Worm (Caenorhabditis elegans) whole organism, mixed stage, embryonic: ENCODE data around the gene spe-19.
A peak's percentile ranks its signal among the peaks of the same experiment; 100 is the strongest.

Experiments
- M03D4.4 ChIP-seq: sonication (generic microtip); optimal IDR thresholded peaks from 2 replicates; lab custom pipeline; 2017; ENCODE audit warnings: mild to moderate bottlenecking, missing genetic modification characterization, missing compliant biosample characterization
- blmp-1 ChIP-seq: fragments of 150-350 bp; optimal IDR thresholded peaks from 2 replicates; lab custom pipeline; 2014; ENCODE audit warnings: missing biosample characterization, missing genetic modification characterization
- ceh-39 ChIP-seq: fragments of 150-350 bp; optimal IDR thresholded peaks from 2 replicates; lab custom pipeline; 2014; ENCODE audit warnings: missing biosample characterization, missing genetic modification characterization
- ceh-43 ChIP-seq: fragments of 200-800 bp; sonication (Bioruptor generic); optimal IDR thresholded peaks from 2 replicates; lab custom pipeline; 2018; ENCODE audit warnings: mild to moderate bottlenecking, missing genetic modification characterization, moderate library complexity, missing compliant biosample characterization
- ceh-83 ChIP-seq: fragments of 200-800 bp; sonication (Bioruptor generic); optimal IDR thresholded peaks from 2 replicates; lab custom pipeline; 2018; ENCODE audit warnings: mild to moderate bottlenecking, missing genetic modification characterization, missing compliant biosample characterization
- cnd-1 ChIP-seq: fragments of 200-800 bp; sonication (Bioruptor generic); optimal IDR thresholded peaks from 2 replicates; lab custom pipeline; 2018; ENCODE audit warnings: mild to moderate bottlenecking, missing genetic modification characterization, missing compliant biosample characterization
- elt-1 ChIP-seq: sonication (generic microtip); optimal IDR thresholded peaks from 2 replicates; lab custom pipeline; 2017; ENCODE audit warnings: missing genetic modification characterization, mild to moderate bottlenecking, missing compliant biosample characterization, antibody characterized with exemption, moderate library complexity, borderline replicate concordance; ENCODE audit not compliant: insufficient read depth
- flh-1 ChIP-seq: fragments of 200-800 bp; sonication (Bioruptor generic); optimal IDR thresholded peaks from 2 replicates; lab custom pipeline; 2018; ENCODE audit warnings: mild to moderate bottlenecking, missing genetic modification characterization, moderate library complexity, missing compliant biosample characterization
- ham-2 ChIP-seq: fragments of 200-800 bp; sonication (Bioruptor generic); optimal IDR thresholded peaks from 2 replicates; lab custom pipeline; 2018; ENCODE audit warnings: mild to moderate bottlenecking, missing genetic modification characterization, missing compliant biosample characterization
- lin-13 ChIP-seq: fragments of 150-350 bp; optimal IDR thresholded peaks from 2 replicates; lab custom pipeline; 2014; ENCODE audit warnings: missing biosample characterization, missing genetic modification characterization
- lin-32 ChIP-seq: fragments of 200-800 bp; sonication (Bioruptor generic); optimal IDR thresholded peaks from 2 replicates; lab custom pipeline; 2018; ENCODE audit warnings: mild to moderate bottlenecking, missing genetic modification characterization, missing compliant biosample characterization
- mab-5 ChIP-seq: fragments of 150-350 bp; optimal IDR thresholded peaks from 2 replicates; lab custom pipeline; 2014; ENCODE audit warnings: missing biosample characterization, missing genetic modification characterization
- nhr-28 ChIP-seq: fragments of 150-350 bp; optimal IDR thresholded peaks from 2 replicates; lab custom pipeline; 2014; ENCODE audit warnings: missing biosample characterization, missing genetic modification characterization
- nhr-76 ChIP-seq: sonication (generic microtip); optimal IDR thresholded peaks from 2 replicates; lab custom pipeline; 2017; ENCODE audit warnings: missing biosample characterization, missing genetic modification characterization
- pha-4 ChIP-seq: fragments of 150-350 bp; optimal IDR thresholded peaks from 2 replicates; lab custom pipeline; 2018; ENCODE audit warnings: missing biosample characterization, missing genetic modification reagents, missing genetic modification characterization
- sem-2 ChIP-seq: fragments of 200-800 bp; sonication (Bioruptor generic); optimal IDR thresholded peaks from 2 replicates; lab custom pipeline; 2018; ENCODE audit warnings: mild to moderate bottlenecking, missing genetic modification characterization, missing compliant biosample characterization
- sptf-1 ChIP-seq: sonication (generic microtip); optimal IDR thresholded peaks from 2 replicates; lab custom pipeline; 2017; ENCODE audit warnings: mild to moderate bottlenecking, missing genetic modification characterization, moderate library complexity, missing compliant biosample characterization
- tbx-8 ChIP-seq: fragments of 200-800 bp; sonication (Bioruptor generic); optimal IDR thresholded peaks from 2 replicates; lab custom pipeline; 2018; ENCODE audit warnings: mild to moderate bottlenecking, missing genetic modification characterization, moderate library complexity, missing compliant biosample characterization
- unc-39 ChIP-seq: fragments of 150-350 bp; optimal IDR thresholded peaks from 2 replicates; lab custom pipeline; 2014; ENCODE audit warnings: missing biosample characterization, missing genetic modification characterization
- unc-62 ChIP-seq: fragments of 150-350 bp; optimal IDR thresholded peaks from 2 replicates; lab custom pipeline; 2014; ENCODE audit warnings: missing biosample characterization, missing genetic modification reagents, missing genetic modification characterization
- zip-8 ChIP-seq: fragments of 150-350 bp; optimal IDR thresholded peaks from 2 replicates; lab custom pipeline; 2014; ENCODE audit warnings: missing biosample characterization, missing genetic modification characterization
- ztf-11 ChIP-seq: fragments of 150-350 bp; optimal IDR thresholded peaks from 2 replicates; lab custom pipeline; 2014; ENCODE audit warnings: missing biosample characterization, missing genetic modification characterization

spe-19 gene

ce11 chrV:19998203-19998836, 48.9 kb downstream of the spe-19 start:
- TF ChIP-seq sptf-1 (no peak), mab-5 (no peak), M03D4.4 (tag; lab: Kevin White, UChicago) (no peak), ceh-83 (GFP tag; lab: Kevin White, UChicago) (no peak), unc-62 (GFP tag; lab: Kevin White, UChicago) (no peak), ham-2 (GFP tag; lab: Kevin White, UChicago) (peak; percentile 62), blmp-1 (tag; lab: Kevin White, UChicago) (no peak), nhr-28 (no peak)
- TF ChIP-seq, all 35 proteins: peak for 1

DNA sequence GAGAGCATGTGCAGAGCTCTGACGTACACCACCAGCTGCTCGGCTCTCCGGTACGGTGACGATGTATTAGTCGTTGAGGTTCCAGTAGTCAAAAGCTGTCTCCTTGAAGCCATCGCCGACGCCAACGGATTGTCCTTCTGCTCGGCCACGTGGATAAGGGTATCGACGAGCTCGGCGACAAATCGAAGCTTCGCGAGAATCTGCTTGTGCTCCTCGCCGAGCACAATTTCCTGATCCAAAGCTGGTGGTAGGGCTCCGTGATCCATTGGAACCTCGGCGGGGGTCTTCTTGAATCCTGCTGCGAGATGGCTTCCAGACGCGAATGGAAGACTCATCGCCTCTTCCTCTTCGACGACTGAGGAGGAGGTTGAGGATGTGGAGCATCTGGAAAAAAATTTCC, 49.7 kb downstream of the spe-19 start:
- TF ChIP-seq sem-2 (no peak), zip-8 (no peak), ztf-11 (no peak), ham-2 (GFP tag; lab: Kevin White, UChicago) (no peak)

DNA sequence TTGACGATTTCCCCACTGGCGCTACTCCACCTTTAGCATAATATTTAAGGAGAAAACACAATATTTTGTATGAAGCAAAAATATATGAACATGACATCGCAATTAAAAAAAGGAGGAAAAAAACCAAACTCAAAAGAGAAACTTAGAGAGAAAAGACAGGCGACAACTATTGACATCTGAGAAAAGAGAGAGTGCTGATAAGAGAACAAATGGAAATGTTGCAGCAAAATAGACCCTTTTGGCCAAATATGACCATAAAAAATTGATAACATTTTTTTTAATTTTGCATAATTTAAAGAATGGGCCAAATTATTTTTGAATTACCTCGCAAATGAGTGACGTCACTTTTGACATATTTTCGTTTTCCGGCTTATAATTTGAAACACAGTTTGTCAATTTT, 52.5 kb downstream of the spe-19 start:
- TF ChIP-seq elt-1 = no peak
- no peak for TF ChIP-seq sptf-1
- no peak for TF ChIP-seq tbx-8
- TF ChIP-seq unc-62 (GFP tag; lab: Kevin White, UChicago) = no peak
- TF ChIP-seq sem-2 = no peak
- TF ChIP-seq nhr-76 (tag; lab: Kevin White, UChicago) = no peak
- no peak for TF ChIP-seq mab-5
- no peak for TF ChIP-seq lin-13 (tag; lab: Kevin White, UChicago)
- TF ChIP-seq flh-1 = no peak
- no peak for TF ChIP-seq lin-32 (GFP tag; lab: Kevin White, UChicago)
- no peak for TF ChIP-seq ceh-43 (GFP tag; lab: Kevin White, UChicago)
- no peak for TF ChIP-seq ceh-83 (GFP tag; lab: Kevin White, UChicago)
- TF ChIP-seq blmp-1 (tag; lab: Kevin White, UChicago) = no peak
- TF ChIP-seq ceh-39 (tag; lab: Kevin White, UChicago) = no peak
- no peak for TF ChIP-seq unc-39 (tag; lab: Kevin White, UChicago)
- no peak for TF ChIP-seq zip-8

- TF ChIP-seq sptf-1 = no peak
- no peak for TF ChIP-seq pha-4
- TF ChIP-seq cnd-1 (tag; lab: Kevin White, UChicago) = no peak
Observed at ce11 chrV:19994093-19994492, 53.1 kb downstream of the spe-19 start, which contains the start of gene Y60A3A.25. Y60A3A.25 (minus strand) TSS chrV:19994193.
